Fruit fly (Drosophila melanogaster): ENCODE measurements around the gene CG11679.

Gene CG11679

dm6 chrX:15710751-15711179 is 28.0 kb downstream of the CG11679 start:
- TF ChIP-seq CG6854 (GFP tag; optimal IDR thresholded peaks at IDR 0.05) (no peak), Eip78C (GFP tag) (peak; percentile 43), Smox (GFP tag; optimal IDR thresholded peaks at IDR 0.05) (no peak), CG10669 (GFP tag; optimal IDR thresholded peaks at IDR 0.05) (no peak), svp (GFP tag) (peak; percentile 48), fkh (GFP tag; optimal IDR thresholded peaks at IDR 0.05) (peak; percentile 74), cyc (GFP tag; optimal IDR thresholded peaks at IDR 0.05) (no peak), CG6163 (GFP tag; IDR thresholded peaks at IDR 0.05) (no peak)

- TF ChIP-seq CG1621 (tag; optimal IDR thresholded peaks at IDR 0.05) (peak; percentile 13), eg (GFP tag; IDR thresholded peaks at IDR 0.05) (peak; percentile 44; the same call in 2 of the 3 replicates), CG6854 (GFP tag; optimal IDR thresholded peaks at IDR 0.05) (peak; percentile 55), CG9139 (GFP tag; optimal IDR thresholded peaks at IDR 0.05) (no peak), esn (GFP tag; optimal IDR thresholded peaks at IDR 0.05) (no peak), CG11762 (GFP tag; optimal IDR thresholded peaks at IDR 0.05; ENCODE audit: insufficient read depth) (no peak), Hr39 (GFP tag; optimal IDR thresholded peaks at IDR 0.05) (no peak), fkh (GFP tag; optimal IDR thresholded peaks at IDR 0.05) (no peak), fd59A (GFP tag; optimal IDR thresholded peaks at IDR 0.05) (no peak), topi (GFP tag; optimal IDR thresholded peaks at IDR 0.05) (no peak), vri (GFP tag; optimal IDR thresholded peaks at IDR 0.05) (peak; percentile 63), CG7368 (GFP tag; optimal IDR thresholded peaks at IDR 0.05) (no peak), Lpt (GFP tag; optimal IDR thresholded peaks at IDR 0.05) (no peak), CG8119 (GFP tag; IDR thresholded peaks at IDR 0.05) (no peak), svp (GFP tag) (peak; percentile 52), Eip78C (GFP tag) (peak; percentile 54), ss (GFP tag; optimal IDR thresholded peaks at IDR 0.05) (peak; percentile 24 to 60), pdm3 (GFP tag; optimal IDR thresholded peaks at IDR 0.05) (no peak)
These were observed 28.6 kb downstream of the CG11679 start, which contains the start of the genes CG9281 and CG15601 for dm6 chrX:15709984-15710750. Gene CG9281 (minus strand): TSS chrX:15710539. Gene CG15601 (plus strand): TSS chrX:15710647.

- peak; percentile 37 for TF ChIP-seq CG6792 (GFP tag; optimal IDR thresholded peaks at IDR 0.05)
- TF ChIP-seq dac (GFP tag; optimal IDR thresholded peaks at IDR 0.05): no peak
- TF ChIP-seq svp (GFP tag): peak; percentile 72
- peak; percentile 3 for TF ChIP-seq CG11902 (GFP tag; optimal IDR thresholded peaks at IDR 0.05)
- peak; percentile 14 for TF ChIP-seq CG8319 (GFP tag; optimal IDR thresholded peaks at IDR 0.05)
- no peak for TF ChIP-seq eg (GFP tag; IDR thresholded peaks at IDR 0.05)
- TF ChIP-seq CG1621 (tag; optimal IDR thresholded peaks at IDR 0.05): peak; percentile 28
- TF ChIP-seq CG6163 (GFP tag; IDR thresholded peaks at IDR 0.05): 0 out of 3 replicates have a peak, but pooled peaks have one; percentile 30
- peak; percentile 44 for TF ChIP-seq Hr39 (GFP tag; optimal IDR thresholded peaks at IDR 0.05)
- no peak for TF ChIP-seq acj6 (GFP tag; optimal IDR thresholded peaks at IDR 0.05)
- TF ChIP-seq CG3919 (GFP tag; optimal IDR thresholded peaks at IDR 0.05): peak; percentile 35
- peak; percentile 53 for TF ChIP-seq Eip78C (GFP tag)
- TF ChIP-seq CG6854 (GFP tag; optimal IDR thresholded peaks at IDR 0.05): no peak
- TF ChIP-seq Sox102F (GFP tag; optimal IDR thresholded peaks at IDR 0.05): no peak
- TF ChIP-seq achi (GFP tag; optimal IDR thresholded peaks at IDR 0.05): peak; percentile 37
- peak; percentile 6 for TF ChIP-seq lz (GFP tag; optimal IDR thresholded peaks at IDR 0.05)
- TF ChIP-seq Eip75B (GFP tag; optimal IDR thresholded peaks at IDR 0.05): peak; percentile 36
- peak; percentile 38; the same call in 1 of the 2 replicates for TF ChIP-seq CG15336 (GFP tag; IDR thresholded peaks at IDR 0.05)
- peak; percentile 23 for TF ChIP-seq esn (GFP tag; optimal IDR thresholded peaks at IDR 0.05)
- TF ChIP-seq salr (GFP tag; optimal IDR thresholded peaks at IDR 0.05): no peak
- TF ChIP-seq Sox14 (GFP tag; optimal IDR thresholded peaks at IDR 0.05): peak; percentile 33
- TF ChIP-seq dsx (GFP tag; optimal IDR thresholded peaks at IDR 0.05; ENCODE audit: poor library complexity, severe bottlenecking): no peak
- no peak for TF ChIP-seq Met (GFP tag; optimal IDR thresholded peaks at IDR 0.05)
- no peak for TF ChIP-seq CG34406 (GFP tag; optimal IDR thresholded peaks at IDR 0.05)
- peak; percentile 98 for TF ChIP-seq CG6808 (GFP tag; optimal IDR thresholded peaks at IDR 0.05)
- TF ChIP-seq Sox15 (GFP tag; optimal IDR thresholded peaks at IDR 0.05): no peak
- peak; percentile 9 for TF ChIP-seq CG3032 (tag; optimal IDR thresholded peaks at IDR 0.05)
- no peak for TF ChIP-seq CG8632 (GFP tag; optimal IDR thresholded peaks at IDR 0.05)
- no peak for TF ChIP-seq topi (GFP tag; optimal IDR thresholded peaks at IDR 0.05)
- no peak for TF ChIP-seq spab (GFP tag; optimal IDR thresholded peaks at IDR 0.05)
These were observed 29.1 kb downstream of the CG11679 start for dm6 chrX:15709624-15709983.

Measured in whole organism, prepupa.